Fruit fly (Drosophila melanogaster): ENCODE results near the gene GlcAT-S.

The GlcAT-S gene

DNA sequence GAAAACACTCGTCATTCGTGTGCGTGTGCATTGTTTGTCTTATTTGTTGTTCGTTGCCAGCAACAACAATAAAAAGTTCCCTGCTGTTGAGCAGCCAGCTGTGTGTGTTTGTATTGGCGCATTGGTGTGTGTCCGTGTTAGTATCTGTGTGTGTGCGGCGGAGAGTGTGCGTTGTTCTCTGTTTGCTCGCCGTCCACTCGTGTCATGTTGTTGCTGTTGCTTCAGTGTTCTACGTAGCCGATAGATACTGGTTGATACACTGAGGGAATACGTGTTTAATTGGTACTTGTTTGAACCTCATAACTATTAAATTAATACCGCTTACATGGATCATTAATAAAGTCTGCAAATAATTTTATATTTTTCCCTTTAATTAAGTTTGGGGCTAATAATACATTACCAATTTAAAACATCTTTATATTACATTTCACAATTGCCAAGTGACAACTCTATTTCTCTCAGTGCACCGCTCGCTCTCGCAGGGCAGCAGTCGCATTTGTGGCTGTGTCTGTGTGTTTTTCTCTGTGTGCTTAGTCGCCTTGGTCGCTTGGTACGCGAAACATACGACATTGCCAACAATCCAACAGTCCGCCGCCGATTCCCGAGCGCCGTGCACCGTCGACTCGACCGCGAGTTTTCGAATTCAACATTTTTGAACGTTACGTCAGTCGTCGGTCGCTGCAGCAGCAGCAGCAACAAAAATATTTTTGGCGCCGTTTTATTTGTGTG is 47.7 kb upstream of the GlcAT-S start, which contains the start of gene brwl (continued):
- TF ChIP-seq ash1 (GFP tag; optimal IDR thresholded peaks at IDR 0.05) (peak; percentile 71), aop (GFP tag; IDR thresholded peaks at IDR 0.05) (peak; percentile 59; the same call in 1 of the 2 replicates), Ada2b (GFP tag; IDR thresholded peaks at IDR 0.05) (peak; percentile 99), CG6175 (GFP tag; IDR thresholded peaks at IDR 0.05) (peak; percentile 94), CG10959 (GFP tag; IDR thresholded peaks at IDR 0.05) (peak; percentile 98), CG12391 (tag; optimal IDR thresholded peaks at IDR 0.05) (peak; percentile 99), hb (GFP tag; IDR thresholded peaks at IDR 0.05; ENCODE audit: partially characterized antibody) (no peak), Abd-B (GFP tag; optimal IDR thresholded peaks at IDR 0.05) (peak; percentile 98), CG15601 (tag; optimal IDR thresholded peaks at IDR 0.05) (peak; percentile 97), CG6765 (GFP tag; optimal IDR thresholded peaks at IDR 0.05) (peak; percentile 98), CG2875 (GFP tag; optimal IDR thresholded peaks at IDR 0.05) (peak; percentile 99), pho (GFP tag; optimal IDR thresholded peaks at IDR 0.05) (peak; percentile 98), CG12155 (GFP tag; optimal IDR thresholded peaks at IDR 0.05) (peak; percentile 98), Sin3A (optimal IDR thresholded peaks at IDR 0.05) (no peak), ham (GFP tag; IDR thresholded peaks at IDR 0.05) (peak; percentile 95), zen (tag; optimal IDR thresholded peaks at IDR 0.05) (peak; percentile 99), ab (GFP tag; optimal IDR thresholded peaks at IDR 0.05) (peak; percentile 91), pan (optimal IDR thresholded peaks at IDR 0.05) (no peak), pan (GFP tag; optimal IDR thresholded peaks at IDR 0.05 in 1 of 2, IDR thresholded peaks at IDR 0.05 in 1 of 2) (peak in 1 of 2 experiments; percentile 98), crp (GFP tag; optimal IDR thresholded peaks at IDR 0.05) (peak; percentile 42 to 78), HHEX (GFP tag; optimal IDR thresholded peaks at IDR 0.05) (peak; percentile 99), Xbp1 (GFP tag; optimal IDR thresholded peaks at IDR 0.05) (peak; percentile 99), TFAM (GFP tag; optimal IDR thresholded peaks at IDR 0.05) (peak; percentile 93), grau (tag; optimal IDR thresholded peaks at IDR 0.05) (peak; percentile 98), CG13894 (tag; optimal IDR thresholded peaks at IDR 0.05) (peak; percentile 97), wdn (GFP tag; IDR thresholded peaks at IDR 0.05) (peak; percentile 95), Ets65A (GFP tag) (peak; percentile 100), CG16813 (GFP tag; IDR thresholded peaks at IDR 0.05; ENCODE audit: partially characterized antibody) (0 out of 3 replicates have a peak, but pooled peaks have one; percentile 29), CG1024 (GFP tag; IDR thresholded peaks at IDR 0.05) (peak; percentile 92), Sox102F (GFP tag; optimal IDR thresholded peaks at IDR 0.05) (peak; percentile 99), lola (GFP tag; optimal IDR thresholded peaks at IDR 0.05) (peak in 1 of 3 experiments; percentile 99), CG7963 (GFP tag; IDR thresholded peaks at IDR 0.05; ENCODE audit: partially characterized antibody) (no peak), cas (GFP tag; IDR thresholded peaks at IDR 0.05) (peak; percentile 95), Six4 (GFP tag; optimal IDR thresholded peaks at IDR 0.05) (peak; percentile 99), HmgZ (tag; optimal IDR thresholded peaks at IDR 0.05) (peak; percentile 99), jing (GFP tag; optimal IDR thresholded peaks at IDR 0.05) (peak; percentile 98), Ravus (GFP tag; IDR thresholded peaks at IDR 0.05) (peak; percentile 95), ssp (GFP tag; IDR thresholded peaks at IDR 0.05) (peak; percentile 94), CG1647 (GFP tag; optimal IDR thresholded peaks at IDR 0.05) (peak; percentile 97), CG12219 (GFP tag; optimal IDR thresholded peaks at IDR 0.05) (peak; percentile 98), PHDP (tag; optimal IDR thresholded peaks at IDR 0.05) (peak; percentile 99), salm (tag; optimal IDR thresholded peaks at IDR 0.05) (peak; percentile 98), HLH3B (GFP tag; IDR thresholded peaks at IDR 0.05) (peak; percentile 98), CG18262 (tag; optimal IDR thresholded peaks at IDR 0.05) (peak; percentile 99), CG14860 (GFP tag; IDR thresholded peaks at IDR 0.05; ENCODE audit: partially characterized antibody) (no peak), CG9727 (GFP tag; optimal IDR thresholded peaks at IDR 0.05) (peak; percentile 100), CoRest (tag; optimal IDR thresholded peaks at IDR 0.05) (peak; percentile 99), sens (GFP tag) (peak; percentile 100), CG12659 (GFP tag; optimal IDR thresholded peaks at IDR 0.05) (peak; percentile 99)

All from whole organism, embryonic.